Fruit fly (Drosophila melanogaster) whole organism, pupa: ENCODE results near the gene cass.

ENCODE experiments used
- CG10348 ChIP-seq: fragments of 200-800 bp; sonication (Bioruptor generic); IDR thresholded peaks from 2 replicates; pipeline ENCODE4 v1.3.6; 2022; ENCODE audit warnings: missing biosample characterization, missing genetic modification characterization
- CG12605 ChIP-seq: fragments of 200-800 bp; sonication (Bioruptor generic); IDR thresholded peaks from 2 replicates; pipeline ENCODE4 v1.3.6; 2022; ENCODE audit warnings: missing biosample characterization, missing genetic modification characterization
- CG13204 ChIP-seq: fragments of 200-800 bp; sonication (Bioruptor generic); optimal IDR thresholded peaks from 2 replicates; lab custom pipeline; 2018; ENCODE audit warnings: missing biosample characterization, mild to moderate bottlenecking, missing genetic modification characterization, moderate library complexity
- CG14655 ChIP-seq: fragments of 200-800 bp; sonication (Bioruptor generic); optimal IDR thresholded peaks from 3 replicates; lab custom pipeline; 2017; ENCODE audit warnings: mild to moderate bottlenecking, missing biosample characterization, missing genetic modification reagents, missing genetic modification characterization
- CG15710 ChIP-seq: fragments of 200-800 bp; sonication (Bioruptor generic); optimal IDR thresholded peaks from 2 replicates; lab custom pipeline; 2018; ENCODE audit warnings: missing biosample characterization, mild to moderate bottlenecking, missing genetic modification characterization, moderate library complexity
- CG17806 ChIP-seq: fragments of 200-800 bp; sonication (Bioruptor generic); optimal IDR thresholded peaks from 2 replicates; lab custom pipeline; 2018; ENCODE audit warnings: missing biosample characterization, mild to moderate bottlenecking, missing genetic modification characterization, moderate library complexity
- CG32121 ChIP-seq: fragments of 200-800 bp; sonication (Bioruptor generic); IDR thresholded peaks from 2 replicates; pipeline ENCODE4 v1.3.6; 2022; ENCODE audit warnings: missing biosample characterization, missing genetic modification characterization
- CG34367 ChIP-seq: fragments of 200-800 bp; sonication (Bioruptor generic); optimal IDR thresholded peaks from 2 replicates; lab custom pipeline; 2018; ENCODE audit warnings: missing biosample characterization, mild to moderate bottlenecking, missing genetic modification characterization
- CG4496 ChIP-seq: fragments of 200-800 bp; sonication (Bioruptor generic); IDR thresholded peaks from 3 replicates; pipeline ENCODE4 v1.3.6; 2022; ENCODE audit warnings: missing biosample characterization, missing genetic modification characterization
- CG8159 ChIP-seq: fragments of 200-800 bp; sonication (Bioruptor generic); optimal IDR thresholded peaks from 3 replicates; lab custom pipeline; 2018; ENCODE audit warnings: missing biosample characterization, mild to moderate bottlenecking, missing genetic modification characterization, moderate library complexity
- CG8301 ChIP-seq: fragments of 200-800 bp; sonication (Bioruptor generic); optimal IDR thresholded peaks from 2 replicates; lab custom pipeline; 2018; ENCODE audit warnings: missing biosample characterization, mild to moderate bottlenecking, missing genetic modification characterization
- CG9948 ChIP-seq: fragments of 200-800 bp; sonication (Bioruptor generic); optimal IDR thresholded peaks from 2 replicates; lab custom pipeline; 2018; ENCODE audit warnings: missing biosample characterization, mild to moderate bottlenecking, missing genetic modification characterization, moderate library complexity
- D1 ChIP-seq: fragments of 200-800 bp; sonication (Bioruptor generic); optimal IDR thresholded peaks from 2 replicates; lab custom pipeline; 2018; ENCODE audit warnings: missing biosample characterization, mild to moderate bottlenecking, missing genetic modification characterization, moderate library complexity
- EcR ChIP-seq: fragments of 200-800 bp; sonication (Bioruptor generic); optimal IDR thresholded peaks from 3 replicates; lab custom pipeline; 2019; ENCODE audit warnings: missing biosample characterization, missing genetic modification characterization, mild to moderate bottlenecking, moderate library complexity, missing genetic modification reagents
- Ets98B ChIP-seq: fragments of 200-800 bp; sonication (Bioruptor generic); IDR thresholded peaks from 2 replicates; pipeline ENCODE4 v1.3.6; 2022; ENCODE audit warnings: missing biosample characterization, missing genetic modification characterization
- Pif1A ChIP-seq: fragments of 200-800 bp; sonication (Bioruptor generic); optimal IDR thresholded peaks from 3 replicates; lab custom pipeline; 2016; ENCODE audit warnings: missing biosample characterization, missing genetic modification characterization
- Pif1B ChIP-seq: fragments of 200-800 bp; sonication (Bioruptor generic); optimal IDR thresholded peaks from 3 replicates; lab custom pipeline; 2016; ENCODE audit warnings: missing biosample characterization, missing genetic modification characterization
- Snoo ChIP-seq: fragments of 200-800 bp; sonication (Bioruptor generic); optimal IDR thresholded peaks from 3 replicates; lab custom pipeline; 2017; ENCODE audit warnings: missing biosample characterization, mild to moderate bottlenecking, missing genetic modification characterization, inconsistent platforms
- fd96Ca ChIP-seq: fragments of 200-800 bp; sonication (Bioruptor generic); IDR thresholded peaks from 3 replicates; pipeline ENCODE4 v1.3.6; 2022; ENCODE audit warnings: missing biosample characterization, missing genetic modification characterization
- gl ChIP-seq: fragments of 200-800 bp; sonication (Bioruptor generic); optimal IDR thresholded peaks from 2 replicates; lab custom pipeline; 2018; ENCODE audit warnings: missing biosample characterization, mild to moderate bottlenecking, missing genetic modification characterization
- rn ChIP-seq: fragments of 200-800 bp; sonication (Bioruptor generic); IDR thresholded peaks from 2 replicates; pipeline ENCODE4 v1.3.6; 2022; ENCODE audit warnings: missing biosample characterization, missing genetic modification characterization

The cass gene

dm6 chr2L:17447071-17447470, 30.6 kb downstream of the cass start:
- TF ChIP-seq CG17806 (tag; lab: Kevin White, UChicago) (no peak), CG15710 (tag; lab: Kevin White, UChicago) (no peak), Pif1B (GFP tag; lab: Kevin White, UChicago) (no peak), CG8301 (tag; lab: Kevin White, UChicago) (no peak), CG9948 (tag; lab: Kevin White, UChicago) (no peak), CG10348 (no peak), fd96Ca (GFP tag; lab: Robert Waterston, UW) (no peak), Pif1A (GFP tag; lab: Kevin White, UChicago) (no peak), CG8159 (tag; lab: Kevin White, UChicago) (no peak), Snoo (tag; lab: Kevin White, UChicago) (no peak), CG32121 (GFP tag; lab: Robert Waterston, UW) (no peak), rn (no peak), Ets98B (GFP tag; lab: Robert Waterston, UW) (no peak), CG34367 (tag; lab: Kevin White, UChicago) (no peak), D1 (tag; lab: Kevin White, UChicago) (no peak), EcR (no peak), CG12605 (GFP tag; lab: Robert Waterston, UW) (no peak)
- TF ChIP-seq, all 21 proteins: peak for 0

dm6 chr2L:17437594-17437993, 40.1 kb downstream of the cass start:
- TF ChIP-seq CG17806 (tag; lab: Kevin White, UChicago) = no peak
- TF ChIP-seq CG10348 = no peak
- TF ChIP-seq CG4496 (GFP tag; lab: Robert Waterston, UW) = no peak
- TF ChIP-seq fd96Ca (GFP tag; lab: Robert Waterston, UW) = no peak
- TF ChIP-seq rn = no peak
- no peak for TF ChIP-seq CG12605 (GFP tag; lab: Robert Waterston, UW)
- no peak for TF ChIP-seq Snoo (tag; lab: Kevin White, UChicago)
- TF ChIP-seq CG14655 = no peak
- TF ChIP-seq CG8159 (tag; lab: Kevin White, UChicago) = no peak
- TF ChIP-seq CG13204 (GFP tag; lab: Kevin White, UChicago) = no peak
- TF ChIP-seq CG32121 (GFP tag; lab: Robert Waterston, UW) = no peak
- TF ChIP-seq Ets98B (GFP tag; lab: Robert Waterston, UW) = no peak

dm6 chr2L:17436500-17436899, 41.2 kb downstream of the cass start, which contains the start of gene CG33928:
CG33928 (minus strand) TSS chr2L:17436600.
- TF ChIP-seq CG17806 (tag; lab: Kevin White, UChicago) (no peak), CG34367 (tag; lab: Kevin White, UChicago) (no peak), CG9948 (tag; lab: Kevin White, UChicago) (no peak), gl (no peak), CG13204 (GFP tag; lab: Kevin White, UChicago) (no peak), CG15710 (tag; lab: Kevin White, UChicago) (no peak), CG14655 (no peak), CG8301 (tag; lab: Kevin White, UChicago) (no peak)

- no peak for TF ChIP-seq CG32121 (GFP tag; lab: Robert Waterston, UW)
- TF ChIP-seq Ets98B (GFP tag; lab: Robert Waterston, UW) = peak; percentile 36; the same call in 1 of the 2 replicates
- no peak for TF ChIP-seq gl
- TF ChIP-seq rn = no peak
- no peak for TF ChIP-seq fd96Ca (GFP tag; lab: Robert Waterston, UW)
- TF ChIP-seq Pif1A (GFP tag; lab: Kevin White, UChicago) = no peak
- no peak for TF ChIP-seq CG17806 (tag; lab: Kevin White, UChicago)
- TF ChIP-seq CG4496 (GFP tag; lab: Robert Waterston, UW) = peak; percentile 46; the same call in 1 of the 3 replicates
- no peak for TF ChIP-seq CG13204 (GFP tag; lab: Kevin White, UChicago)
These were observed 44.4 kb downstream of the cass start, which contains the start of the genes Dif and CG5043 for dm6 chr2L:17433030-17433912. Dif (minus strand) TSS chr2L:17433161. CG5043 (plus strand) TSS chr2L:17433862.

dm6 chr2L:17431359-17431675, 46.4 kb downstream of the cass start:
- peak; percentile 68 for TF ChIP-seq Pif1A (GFP tag; lab: Kevin White, UChicago)
- no peak for TF ChIP-seq CG34367 (tag; lab: Kevin White, UChicago)
- no peak for TF ChIP-seq CG12605 (GFP tag; lab: Robert Waterston, UW)
- no peak for TF ChIP-seq CG17806 (tag; lab: Kevin White, UChicago)
- TF ChIP-seq CG13204 (GFP tag; lab: Kevin White, UChicago) = no peak
- no peak for TF ChIP-seq fd96Ca (GFP tag; lab: Robert Waterston, UW)
- peak; percentile 74 for TF ChIP-seq CG4496 (GFP tag; lab: Robert Waterston, UW)
- peak; percentile 55 for TF ChIP-seq Snoo (tag; lab: Kevin White, UChicago)
- TF ChIP-seq CG14655 = peak; percentile 66
- no peak for TF ChIP-seq gl
- TF ChIP-seq CG8159 (tag; lab: Kevin White, UChicago) = peak; percentile 59
- TF ChIP-seq Ets98B (GFP tag; lab: Robert Waterston, UW) = peak; percentile 40; the same call in 1 of the 2 replicates
- TF ChIP-seq CG8301 (tag; lab: Kevin White, UChicago) = peak; percentile 48
- peak; percentile 83 for TF ChIP-seq CG32121 (GFP tag; lab: Robert Waterston, UW)
- TF ChIP-seq CG10348 = no peak
- no peak for TF ChIP-seq CG15710 (tag; lab: Kevin White, UChicago)
- TF ChIP-seq rn = no peak
- TF ChIP-seq CG9948 (tag; lab: Kevin White, UChicago) = peak; percentile 43
- peak; percentile 67 for TF ChIP-seq Pif1B (GFP tag; lab: Kevin White, UChicago)
- TF ChIP-seq D1 (tag; lab: Kevin White, UChicago) = no peak
- no peak for TF ChIP-seq EcR
- TF ChIP-seq, all 21 proteins: peak for 10
